Fruit fly (Drosophila melanogaster) whole organism, embryonic: Measurements from ENCODE around the gene CG9328.

Experiments used
- B-H2 ChIP-seq: fragments of 200-800 bp; sonication (Bioruptor generic); optimal IDR thresholded peaks from 2 replicates; lab custom pipeline; 2018; ENCODE audit warnings: missing biosample characterization, mild to moderate bottlenecking, missing genetic modification characterization
- Bdp1 ChIP-seq: fragments of 200-800 bp; sonication (Bioruptor generic); optimal IDR thresholded peaks from 3 replicates; lab custom pipeline; 2016; ENCODE audit warnings: missing biosample characterization, missing genetic modification characterization
- Blimp-1 ChIP-seq: fragments of 200-800 bp; sonication (Bioruptor generic); optimal IDR thresholded peaks from 3 replicates; lab custom pipeline; 2018; ENCODE audit warnings: missing biosample characterization, missing genetic modification characterization, mild to moderate bottlenecking, moderate library complexity, missing genetic modification reagents
- CG10321 ChIP-seq: fragments of 200-800 bp; sonication (Bioruptor generic); IDR thresholded peaks from 2 replicates; pipeline ENCODE4 v1.3.6; 2022; ENCODE audit warnings: missing biosample characterization, missing genetic modification characterization
- CG10366 ChIP-seq: fragments of 200-800 bp; sonication (Bioruptor generic); IDR thresholded peaks from 2 replicates; pipeline ENCODE4 v1.3.6; 2022; ENCODE audit warnings: missing biosample characterization, missing genetic modification characterization
- CG10565 ChIP-seq: fragments of 200-800 bp; sonication (Bioruptor generic); optimal IDR thresholded peaks from 3 replicates; lab custom pipeline; 2016; ENCODE audit warnings: missing biosample characterization, mild to moderate bottlenecking, missing genetic modification characterization
- CG11093 ChIP-seq: fragments of 200-800 bp; sonication (Bioruptor generic); IDR thresholded peaks from 3 replicates; pipeline ENCODE4 v1.3.6; 2022; ENCODE audit warnings: missing biosample characterization, missing genetic modification characterization
- CG12219 ChIP-seq: fragments of 200-800 bp; sonication (Bioruptor generic); optimal IDR thresholded peaks from 3 replicates; lab custom pipeline; 2018; ENCODE audit warnings: missing biosample characterization, mild to moderate bottlenecking, missing genetic modification characterization
- CG1233 ChIP-seq: fragments of 200-800 bp; sonication (Bioruptor generic); optimal IDR thresholded peaks from 4 replicates; lab custom pipeline; 2018; ENCODE audit warnings: missing biosample characterization, mild to moderate bottlenecking, missing genetic modification characterization
- CG12391 ChIP-seq: fragments of 200-800 bp; sonication (Bioruptor generic); optimal IDR thresholded peaks from 3 replicates; lab custom pipeline; 2018; ENCODE audit warnings: missing biosample characterization, mild to moderate bottlenecking, missing genetic modification characterization, moderate library complexity
- CG12744 ChIP-seq: fragments of 200-800 bp; sonication (Bioruptor generic); optimal IDR thresholded peaks from 2 replicates; lab custom pipeline; 2016; ENCODE audit warnings: missing biosample characterization, missing genetic modification characterization
- CG16815 ChIP-seq: fragments of 200-800 bp; sonication (Bioruptor generic); optimal IDR thresholded peaks from 3 replicates; lab custom pipeline; 2017; ENCODE audit warnings: missing biosample characterization, mild to moderate bottlenecking, missing genetic modification characterization
- CG4328 ChIP-seq: fragments of 200-800 bp; sonication (Bioruptor generic); optimal IDR thresholded peaks from 3 replicates; lab custom pipeline; 2017; ENCODE audit warnings: missing biosample characterization, missing genetic modification reagents, missing genetic modification characterization
- CG5245 ChIP-seq: fragments of 200-800 bp; sonication (Bioruptor generic); optimal IDR thresholded peaks from 3 replicates; lab custom pipeline; 2016; ENCODE audit warnings: missing biosample characterization, missing genetic modification characterization
- CG5953 ChIP-seq: fragments of 200-800 bp; sonication (Bioruptor generic); IDR thresholded peaks from 2 replicates; pipeline ENCODE4 v1.3.6; 2022; ENCODE audit warnings: missing biosample characterization, missing genetic modification characterization
- CG6683 ChIP-seq: fragments of 200-800 bp; sonication (Bioruptor generic); optimal IDR thresholded peaks from 2 replicates; lab custom pipeline; 2017; ENCODE audit warnings: missing biosample characterization, mild to moderate bottlenecking, missing genetic modification characterization, missing genetic modification reagents
- CG6813 ChIP-seq: fragments of 200-800 bp; sonication (Bioruptor generic); optimal IDR thresholded peaks from 2 replicates; lab custom pipeline; 2017; ENCODE audit warnings: missing biosample characterization, missing genetic modification characterization, mild to moderate bottlenecking, moderate library complexity, missing genetic modification reagents
- CG7357 ChIP-seq: fragments of 200-800 bp; sonication (Bioruptor generic); IDR thresholded peaks from 3 replicates; pipeline ENCODE4 v1.3.6; 2022; ENCODE audit warnings: missing biosample characterization, missing genetic modification characterization
- CG9609 ChIP-seq: fragments of 200-800 bp; sonication (Bioruptor generic); optimal IDR thresholded peaks from 3 replicates; lab custom pipeline; 2016; ENCODE audit warnings: missing biosample characterization, missing genetic modification characterization
- Chrac-16 ChIP-seq: fragments of 200-800 bp; sonication (Bioruptor generic); optimal IDR thresholded peaks from 3 replicates; lab custom pipeline; 2016; ENCODE audit warnings: missing biosample characterization, missing genetic modification characterization
- Dll ChIP-seq: fragments of 200-800 bp; sonication (Bioruptor generic); IDR thresholded peaks from 4 replicates; pipeline ENCODE4 v1.3.6; 2022; ENCODE audit warnings: missing biosample characterization, missing genetic modification characterization; ENCODE audit not compliant: partially characterized antibody
- Dref ChIP-seq: fragments of 200-800 bp; sonication (Bioruptor generic); IDR thresholded peaks from 2 replicates; pipeline ENCODE4 v1.3.6; 2022; ENCODE audit warnings: missing biosample characterization, missing genetic modification characterization
- Ets65A ChIP-seq: fragments of 200-800 bp; sonication (Bioruptor generic); peaks from one replicate; lab custom pipeline; 2016; ENCODE audit warnings: missing biosample characterization, missing genetic modification characterization
- HmgZ ChIP-seq: fragments of 200-800 bp; sonication (Bioruptor generic); optimal IDR thresholded peaks from 2 replicates; lab custom pipeline; 2018; ENCODE audit warnings: missing biosample characterization, mild to moderate bottlenecking, missing genetic modification characterization
- Meics ChIP-seq: fragments of 200-800 bp; sonication (Bioruptor generic); optimal IDR thresholded peaks from 2 replicates; lab custom pipeline; 2017; ENCODE audit warnings: missing biosample characterization, mild to moderate bottlenecking, missing genetic modification characterization
- Nf-YB ChIP-seq: fragments of 200-800 bp; sonication (Bioruptor generic); optimal IDR thresholded peaks from 3 replicates; lab custom pipeline; 2019; ENCODE audit warnings: missing biosample characterization, mild to moderate bottlenecking, missing genetic modification characterization, moderate library complexity
- Nf-YC ChIP-seq: fragments of 200-800 bp; optimal IDR thresholded peaks from 3 replicates; lab custom pipeline; 2019; ENCODE audit warnings: missing biosample characterization, mild to moderate bottlenecking, missing genetic modification characterization, moderate library complexity
- Oaz ChIP-seq: fragments of 200-800 bp; sonication (Bioruptor generic); IDR thresholded peaks from 2 replicates; pipeline ENCODE4 v1.3.6; 2022; ENCODE audit warnings: missing biosample characterization, missing genetic modification characterization
- Optix ChIP-seq: fragments of 200-800 bp; sonication (Bioruptor generic); IDR thresholded peaks from 3 replicates; pipeline ENCODE4 v1.3.6; 2022; ENCODE audit warnings: missing biosample characterization, missing genetic modification characterization
- PHDP ChIP-seq: fragments of 200-800 bp; sonication (Bioruptor generic); optimal IDR thresholded peaks from 3 replicates; lab custom pipeline; 2018; ENCODE audit warnings: missing biosample characterization, mild to moderate bottlenecking, missing genetic modification characterization, moderate library complexity
- Rfx ChIP-seq: fragments of 200-800 bp; sonication (Bioruptor generic); IDR thresholded peaks from 2 replicates; pipeline ENCODE4 v1.3.6; 2022; ENCODE audit warnings: missing biosample characterization, missing genetic modification characterization
- Stat92E ChIP-seq, 3 experiments: fragments of >200 bp in 2 of 3; fragments of 200-800 bp in 1 of 3; sonication (Bioruptor generic) in 1 of 3; optimal IDR thresholded peaks; 2 replicates each; lab custom pipeline; 2017 to 2019; ENCODE audit warnings: missing biosample characterization in 3 of 3, missing genetic modification characterization in 3 of 3, mild to moderate bottlenecking in 1 of 3, moderate library complexity in 1 of 3
- bcd ChIP-seq: fragments of 200-800 bp; sonication (Bioruptor generic); optimal IDR thresholded peaks from 2 replicates; lab custom pipeline; 2017; ENCODE audit warnings: missing biosample characterization, mild to moderate bottlenecking, missing genetic modification characterization
- bigmax ChIP-seq: fragments of 200-800 bp; sonication (Bioruptor generic); optimal IDR thresholded peaks from 2 replicates; lab custom pipeline; 2018; ENCODE audit warnings: missing biosample characterization, mild to moderate bottlenecking, missing genetic modification characterization
- chif ChIP-seq, 2 experiments: fragments of 200-800 bp; sonication (Bioruptor generic); optimal IDR thresholded peaks; 3 replicates each; lab custom pipeline; 2016; ENCODE audit warnings: missing biosample characterization in 2 of 2, missing genetic modification characterization in 2 of 2
- corto ChIP-seq: fragments of 200-800 bp; sonication (Bioruptor generic); optimal IDR thresholded peaks from 2 replicates; lab custom pipeline; 2016; ENCODE audit warnings: missing biosample characterization, mild to moderate bottlenecking, missing genetic modification characterization, moderate library complexity
- dati ChIP-seq: fragments of 200-800 bp; sonication (Bioruptor generic); IDR thresholded peaks from 2 replicates; pipeline ENCODE4 v1.3.6; 2022; ENCODE audit warnings: missing biosample characterization, missing genetic modification characterization
- disco-r ChIP-seq: fragments of 200-800 bp; sonication (Bioruptor generic); optimal IDR thresholded peaks from 2 replicates; lab custom pipeline; 2016; ENCODE audit warnings: missing biosample characterization, missing genetic modification characterization
- kah ChIP-seq: fragments of 200-800 bp; sonication (Bioruptor generic); optimal IDR thresholded peaks from 2 replicates; lab custom pipeline; 2018; ENCODE audit warnings: missing biosample characterization, mild to moderate bottlenecking, missing genetic modification characterization
- lov ChIP-seq, 2 experiments: fragments of 200-800 bp in 1 of 2; fragments of >200 bp in 1 of 2; sonication (Bioruptor generic) in 1 of 2; IDR thresholded peaks in 1 of 2; optimal IDR thresholded peaks in 1 of 2; 2 replicates in 1 of 2; 3 replicates in 1 of 2; pipeline versions ENCODE4 v1.3.6 to Lab custom; 2017 to 2022; ENCODE audit warnings: missing biosample characterization in 1 of 2, missing genetic modification characterization in 1 of 2
- mirr ChIP-seq: fragments of 200-800 bp; sonication (Bioruptor generic); optimal IDR thresholded peaks from 3 replicates; lab custom pipeline; 2018; ENCODE audit warnings: missing biosample characterization, mild to moderate bottlenecking, missing genetic modification characterization
- psq ChIP-seq: fragments of 200-800 bp; sonication (Bioruptor generic); optimal IDR thresholded peaks from 2 replicates; lab custom pipeline; 2017; ENCODE audit warnings: missing biosample characterization, missing genetic modification characterization
- pum ChIP-seq: fragments of 200-800 bp; sonication (Bioruptor generic); optimal IDR thresholded peaks from 2 replicates; lab custom pipeline; 2016; ENCODE audit warnings: missing biosample characterization, missing genetic modification characterization
- pzg ChIP-seq: fragments of 200-800 bp; sonication (Bioruptor generic); optimal IDR thresholded peaks from 3 replicates; lab custom pipeline; 2018; ENCODE audit warnings: missing biosample characterization, mild to moderate bottlenecking, missing genetic modification characterization, moderate library complexity
- ranshi ChIP-seq: fragments of 200-800 bp; sonication (Bioruptor generic); IDR thresholded peaks from 2 replicates; pipeline ENCODE4 v1.3.6; 2022; ENCODE audit warnings: missing biosample characterization, missing genetic modification characterization
- shn ChIP-seq: fragments of 200-800 bp; sonication (Bioruptor generic); optimal IDR thresholded peaks from 3 replicates; lab custom pipeline; 2016; ENCODE audit warnings: missing biosample characterization, missing genetic modification characterization
- sob ChIP-seq: fragments of 200-800 bp; sonication (Bioruptor generic); IDR thresholded peaks from 2 replicates; pipeline ENCODE4 v1.3.6; 2022; ENCODE audit warnings: missing biosample characterization, missing genetic modification characterization
- unc-4 ChIP-seq: fragments of 200-800 bp; sonication (Bioruptor generic); IDR thresholded peaks from 2 replicates; pipeline ENCODE4 v1.3.6; 2022; ENCODE audit warnings: missing biosample characterization, missing genetic modification characterization; ENCODE audit not compliant: partially characterized antibody
- zfh1 ChIP-seq: fragments of 200-800 bp; sonication (Bioruptor generic); IDR thresholded peaks from 3 replicates; pipeline ENCODE4 v1.3.6; 2022; ENCODE audit warnings: missing biosample characterization, missing genetic modification characterization

Gene CG9328

dm6 chr2L:20787271-20787791, 10.2 kb upstream of the CG9328 start, which contains the start of gene Pomp (continued):
- TF ChIP-seq HmgZ (tag; lab: Kevin White, UChicago) (peak; percentile 90), B-H2 (GFP tag; lab: Kevin White, UChicago) (peak; percentile 49), CG1233 (GFP tag; lab: Kevin White, UChicago) (peak; percentile 85), CG5953 (GFP tag; lab: Robert Waterston, UW) (peak; percentile 74), Nf-YB (peak; percentile 61), CG12219 (GFP tag; lab: Kevin White, UChicago) (peak; percentile 79), Optix (peak; percentile 67; the same call in 1 of the 3 replicates), ranshi (peak; percentile 85), psq (GFP tag; lab: Kevin White, UChicago) (peak; percentile 29), CG10366 (peak; percentile 83), shn (GFP tag; lab: Kevin White, UChicago) (peak; percentile 20), pum (peak; percentile 47), unc-4 (GFP tag; lab: Robert Waterston, UW) (peak; percentile 70), CG12391 (tag; lab: Kevin White, UChicago) (peak; percentile 88), bcd (peak; percentile 88), CG6683 (GFP tag; lab: Kevin White, UChicago) (peak; percentile 71), Meics (GFP tag; lab: Kevin White, UChicago) (peak; percentile 90), Bdp1 (peak; percentile 24), Rfx (GFP tag; lab: Robert Waterston, UW) (peak; percentile 88), CG10321 (GFP tag; lab: Robert Waterston, UW) (peak; percentile 60), CG16815 (GFP tag; lab: Kevin White, UChicago) (peak; percentile 70), Chrac-16 (GFP tag; lab: Kevin White, UChicago) (peak; percentile 79), Dref (GFP tag; lab: Robert Waterston, UW) (peak; percentile 95), corto (GFP tag; lab: Kevin White, UChicago) (peak; percentile 80), PHDP (tag; lab: Kevin White, UChicago) (peak; percentile 88), disco-r (GFP tag; lab: Kevin White, UChicago) (no peak), sob (GFP tag; lab: Robert Waterston, UW) (peak; percentile 94), Blimp-1 (GFP tag; lab: Kevin White, UChicago) (peak; percentile 84), CG12744 (GFP tag; lab: Kevin White, UChicago) (no peak), CG9609 (peak; percentile 51), kah (peak; percentile 60), lov (optimal IDR thresholded peaks at IDR 0.05; lab: Kevin White, UChicago) (no peak), lov (GFP tag; IDR thresholded peaks at IDR 0.05; lab: Robert Waterston, UW) (peak; percentile 86; the same call in 2 of the 3 replicates), Dll (GFP tag; lab: Robert Waterston, UW) (peak; percentile 70; the same call in 3 of the 4 replicates), Oaz (GFP tag; lab: Robert Waterston, UW) (peak; percentile 61), dati (GFP tag; lab: Robert Waterston, UW) (peak; percentile 78), CG4328 (GFP tag; lab: Kevin White, UChicago) (peak; percentile 6), Stat92E (GFP tag; optimal IDR thresholded peaks at IDR 0.05; lab: Kevin White, UChicago) (peak in 1 of 3 experiments; percentile 47), bigmax (peak; percentile 45), chif (GFP tag; optimal IDR thresholded peaks at IDR 0.05; lab: Kevin White, UChicago) (peak; percentile 39 to 61), CG7357 (GFP tag; lab: Robert Waterston, UW) (peak; percentile 71), Ets65A (GFP tag; lab: Kevin White, UChicago) (peak; percentile 95), Nf-YC (tag; lab: Kevin White, UChicago) (peak; percentile 53), CG11093 (GFP tag; lab: Robert Waterston, UW) (peak; percentile 81), mirr (peak; percentile 25), CG10565 (GFP tag; lab: Kevin White, UChicago) (peak; percentile 56), CG6813 (GFP tag; lab: Kevin White, UChicago) (peak; percentile 80), zfh1 (GFP tag; lab: Robert Waterston, UW) (peak; percentile 92), CG5245 (GFP tag; lab: Kevin White, UChicago) (peak; percentile 86), pzg (peak; percentile 95)
